Worm (Caenorhabditis elegans) whole organism, mixed stage, embryonic: ENCODE data around the gene rps-24.

Source experiments
- M03D4.4 ChIP-seq: sonication (generic microtip); optimal IDR thresholded peaks from 2 replicates; lab custom pipeline; 2017; ENCODE audit warnings: mild to moderate bottlenecking, missing genetic modification characterization, missing compliant biosample characterization
- bed-3 ChIP-seq: fragments of 200-800 bp; sonication (Bioruptor generic); optimal IDR thresholded peaks from 3 replicates; lab custom pipeline; 2018; ENCODE audit warnings: mild to moderate bottlenecking, missing genetic modification characterization, moderate library complexity, missing compliant biosample characterization
- blmp-1 ChIP-seq: fragments of 150-350 bp; optimal IDR thresholded peaks from 2 replicates; lab custom pipeline; 2014; ENCODE audit warnings: missing biosample characterization, missing genetic modification characterization
- ceh-39 ChIP-seq: fragments of 150-350 bp; optimal IDR thresholded peaks from 2 replicates; lab custom pipeline; 2014; ENCODE audit warnings: missing biosample characterization, missing genetic modification characterization
- ceh-43 ChIP-seq: fragments of 200-800 bp; sonication (Bioruptor generic); optimal IDR thresholded peaks from 2 replicates; lab custom pipeline; 2018; ENCODE audit warnings: mild to moderate bottlenecking, missing genetic modification characterization, moderate library complexity, missing compliant biosample characterization
- ces-1 ChIP-seq: fragments of 150-350 bp; optimal IDR thresholded peaks from 2 replicates; lab custom pipeline; 2014; ENCODE audit warnings: missing biosample characterization, missing genetic modification reagents, missing genetic modification characterization
- cnd-1 ChIP-seq: fragments of 200-800 bp; sonication (Bioruptor generic); optimal IDR thresholded peaks from 2 replicates; lab custom pipeline; 2018; ENCODE audit warnings: mild to moderate bottlenecking, missing genetic modification characterization, missing compliant biosample characterization
- elt-3 ChIP-seq: fragments of 150-350 bp; optimal IDR thresholded peaks from 2 replicates; lab custom pipeline; 2014; ENCODE audit warnings: missing biosample characterization, missing genetic modification characterization
- flh-1 ChIP-seq: fragments of 200-800 bp; sonication (Bioruptor generic); optimal IDR thresholded peaks from 2 replicates; lab custom pipeline; 2018; ENCODE audit warnings: mild to moderate bottlenecking, missing genetic modification characterization, moderate library complexity, missing compliant biosample characterization
- hlh-1 ChIP-seq: fragments of 150-350 bp; optimal IDR thresholded peaks from 2 replicates; lab custom pipeline; 2014; ENCODE audit warnings: missing biosample characterization, missing genetic modification reagents, missing genetic modification characterization
- lsy-2 ChIP-seq: fragments of 150-350 bp; optimal IDR thresholded peaks from 2 replicates; lab custom pipeline; 2014; ENCODE audit warnings: missing biosample characterization, missing genetic modification characterization
- mab-5 ChIP-seq: fragments of 150-350 bp; optimal IDR thresholded peaks from 2 replicates; lab custom pipeline; 2014; ENCODE audit warnings: missing biosample characterization, missing genetic modification characterization
- mls-2 ChIP-seq: sonication (generic microtip); optimal IDR thresholded peaks from 2 replicates; lab custom pipeline; 2016; ENCODE audit warnings: mild to moderate bottlenecking, missing genetic modification characterization, moderate library complexity, missing compliant biosample characterization
- nhr-12 ChIP-seq: fragments of 150-350 bp; optimal IDR thresholded peaks from 2 replicates; lab custom pipeline; 2014; ENCODE audit warnings: missing biosample characterization, missing genetic modification characterization
- nhr-2 ChIP-seq: fragments of 150-350 bp; optimal IDR thresholded peaks from 2 replicates; lab custom pipeline; 2014; ENCODE audit warnings: missing biosample characterization, missing genetic modification characterization
- nhr-76 ChIP-seq: sonication (generic microtip); optimal IDR thresholded peaks from 2 replicates; lab custom pipeline; 2017; ENCODE audit warnings: missing biosample characterization, missing genetic modification characterization
- sem-2 ChIP-seq: fragments of 200-800 bp; sonication (Bioruptor generic); optimal IDR thresholded peaks from 2 replicates; lab custom pipeline; 2018; ENCODE audit warnings: mild to moderate bottlenecking, missing genetic modification characterization, missing compliant biosample characterization
- snpc-4 ChIP-seq: fragments of 150-350 bp; optimal IDR thresholded peaks from 2 replicates; lab custom pipeline; 2014; ENCODE audit warnings: missing biosample characterization, missing genetic modification characterization
- tbx-8 ChIP-seq: fragments of 200-800 bp; sonication (Bioruptor generic); optimal IDR thresholded peaks from 2 replicates; lab custom pipeline; 2018; ENCODE audit warnings: mild to moderate bottlenecking, missing genetic modification characterization, moderate library complexity, missing compliant biosample characterization
- unc-120 ChIP-seq: sonication (generic microtip); optimal IDR thresholded peaks from 2 replicates; lab custom pipeline; 2017; ENCODE audit warnings: missing genetic modification characterization, missing compliant biosample characterization; ENCODE audit not compliant: poor library complexity, severe bottlenecking
- unc-39 ChIP-seq: fragments of 150-350 bp; optimal IDR thresholded peaks from 2 replicates; lab custom pipeline; 2014; ENCODE audit warnings: missing biosample characterization, missing genetic modification characterization
- unc-62 ChIP-seq: fragments of 150-350 bp; optimal IDR thresholded peaks from 2 replicates; lab custom pipeline; 2014; ENCODE audit warnings: missing biosample characterization, missing genetic modification reagents, missing genetic modification characterization
- zip-8 ChIP-seq: fragments of 150-350 bp; optimal IDR thresholded peaks from 2 replicates; lab custom pipeline; 2014; ENCODE audit warnings: missing biosample characterization, missing genetic modification characterization
- ztf-11 ChIP-seq: fragments of 150-350 bp; optimal IDR thresholded peaks from 2 replicates; lab custom pipeline; 2014; ENCODE audit warnings: missing biosample characterization, missing genetic modification characterization

The rps-24 gene

ce11 chrIV:425995-426394 is 40.3 kb downstream of the rps-24 start, which contains the start of gene garr-1:
Gene garr-1, plus strand, starts transcription at chrIV:426168.
- TF ChIP-seq M03D4.4 (tag; lab: Kevin White, UChicago) (no peak), unc-62 (GFP tag; lab: Kevin White, UChicago) (no peak), ztf-11 (no peak), ceh-43 (no peak), unc-120 (no peak), nhr-12 (tag; lab: Kevin White, UChicago) (no peak), ces-1 (GFP tag; lab: Kevin White, UChicago) (no peak), lsy-2 (tag; lab: Kevin White, UChicago) (no peak), nhr-2 (tag; lab: Kevin White, UChicago) (no peak), unc-39 (tag; lab: Kevin White, UChicago) (no peak), mab-5 (tag; lab: Kevin White, UChicago) (no peak), bed-3 (GFP tag; lab: Kevin White, UChicago) (no peak), elt-3 (tag; lab: Kevin White, UChicago) (no peak), nhr-76 (no peak)

ce11 chrIV:426597-426996 is 40.9 kb downstream of the rps-24 start:
- TF ChIP-seq ceh-39 = no peak
- no peak for TF ChIP-seq snpc-4 (tag; lab: Kevin White, UChicago)
- no peak for TF ChIP-seq ztf-11
- no peak for TF ChIP-seq nhr-12 (tag; lab: Kevin White, UChicago)
- TF ChIP-seq tbx-8 (GFP tag; lab: Kevin White, UChicago) = no peak
- no peak for TF ChIP-seq bed-3 (GFP tag; lab: Kevin White, UChicago)
- TF ChIP-seq unc-62 (GFP tag; lab: Kevin White, UChicago) = no peak
- no peak for TF ChIP-seq blmp-1 (tag; lab: Kevin White, UChicago)
- TF ChIP-seq zip-8 (tag; lab: Kevin White, UChicago) = no peak

ce11 chrIV:427100-427908 is 41.6 kb downstream of the rps-24 start:
- TF ChIP-seq cnd-1 (tag; lab: Kevin White, UChicago) = no peak
- peak; percentile 34 for TF ChIP-seq zip-8 (tag; lab: Kevin White, UChicago)

ce11 chrIV:428869-429268 is 43.2 kb downstream of the rps-24 start, which contains the start of gene Y66H1A.5:
Gene Y66H1A.5, minus strand, starts transcription at chrIV:429133.
- no peak for TF ChIP-seq ceh-43
- no peak for TF ChIP-seq hlh-1 (tag; lab: Kevin White, UChicago)
- TF ChIP-seq cnd-1 (tag; lab: Kevin White, UChicago) = no peak
- no peak for TF ChIP-seq nhr-2 (tag; lab: Kevin White, UChicago)
- no peak for TF ChIP-seq mls-2 (tag; lab: Kevin White, UChicago)
- no peak for TF ChIP-seq lsy-2 (tag; lab: Kevin White, UChicago)
- no peak for TF ChIP-seq M03D4.4 (tag; lab: Kevin White, UChicago)
- no peak for TF ChIP-seq flh-1 (GFP tag; lab: Kevin White, UChicago)
- TF ChIP-seq unc-62 (GFP tag; lab: Kevin White, UChicago) = no peak
- no peak for TF ChIP-seq nhr-76
- TF ChIP-seq sem-2 (GFP tag; lab: Kevin White, UChicago) = no peak
- no peak for TF ChIP-seq mab-5 (tag; lab: Kevin White, UChicago)
